Fruit fly (Drosophila melanogaster): ENCODE data around the gene escl.
A peak's percentile ranks its signal among the peaks of the same experiment; 100 is the strongest.

The escl gene

DNA sequence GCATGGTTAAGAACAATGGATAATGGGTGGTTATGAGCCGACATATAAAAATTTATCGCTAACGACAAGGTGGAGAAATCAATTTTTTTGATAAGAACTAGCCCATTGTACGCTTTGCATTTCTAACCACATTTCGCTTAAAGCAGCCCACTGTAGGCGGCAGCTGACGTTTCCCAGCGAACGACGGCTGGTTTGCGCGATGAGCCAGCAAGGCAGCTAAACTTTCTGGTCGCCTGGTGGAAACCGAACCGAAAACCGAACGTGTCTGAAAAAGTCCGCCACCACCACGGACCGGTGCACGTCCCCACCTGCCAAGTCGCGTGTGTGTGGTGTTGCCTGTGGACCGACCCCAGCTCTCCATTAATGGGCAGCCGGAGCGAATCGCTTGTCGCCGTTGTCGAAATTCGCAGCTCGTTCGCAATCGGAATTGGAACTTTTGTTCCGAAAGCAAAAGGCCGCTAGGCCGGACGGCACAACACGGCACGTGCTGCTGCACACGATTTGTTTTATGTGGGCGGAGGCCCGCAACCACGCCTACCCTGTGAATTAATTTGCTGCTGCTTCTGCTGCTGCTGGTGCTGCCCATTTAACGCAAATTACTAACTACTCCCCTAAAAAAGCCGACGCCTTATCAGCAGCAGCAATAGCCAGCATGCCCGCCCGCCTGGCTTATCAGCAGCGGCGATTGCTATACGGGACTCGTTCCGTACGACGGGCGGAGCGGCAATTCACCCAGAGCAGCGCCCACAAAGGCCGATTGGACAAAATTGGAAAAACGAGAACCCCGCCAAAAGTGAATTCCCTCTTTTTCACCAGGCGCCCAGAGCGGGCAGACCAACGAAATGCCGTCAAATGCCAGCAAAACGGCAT, 12.4 kb downstream of the escl start (continued):
- TF ChIP-seq Jarid2 (GFP tag; optimal IDR thresholded peaks at IDR 0.05) (no peak), luna (GFP tag; optimal IDR thresholded peaks at IDR 0.05) (no peak), sr (GFP tag; IDR thresholded peaks at IDR 0.05) (no peak), sens (GFP tag) (peak; percentile 45), sug (tag; optimal IDR thresholded peaks at IDR 0.05) (peak; percentile 98), CG43689 (GFP tag; IDR thresholded peaks at IDR 0.05) (no peak), ken (GFP tag; IDR thresholded peaks at IDR 0.05) (no peak), Hr3 (GFP tag; optimal IDR thresholded peaks at IDR 0.05) (peak; percentile 23), CG1647 (GFP tag; optimal IDR thresholded peaks at IDR 0.05) (peak; percentile 21), Dip3 (GFP tag; optimal IDR thresholded peaks at IDR 0.05) (no peak), aop (GFP tag; IDR thresholded peaks at IDR 0.05) (no peak), peb (GFP tag; IDR thresholded peaks at IDR 0.05) (no peak), CG18599 (GFP tag; optimal IDR thresholded peaks at IDR 0.05) (peak; percentile 58), da (GFP tag; optimal IDR thresholded peaks at IDR 0.05) (peak; percentile 64), Aef1 (GFP tag; IDR thresholded peaks at IDR 0.05) (no peak), pros (GFP tag; optimal IDR thresholded peaks at IDR 0.05) (peak; percentile 73), CG9727 (GFP tag; optimal IDR thresholded peaks at IDR 0.05) (no peak), slou (GFP tag; optimal IDR thresholded peaks at IDR 0.05) (no peak), ERR (GFP tag; optimal IDR thresholded peaks at IDR 0.05) (peak; percentile 37), CG13894 (tag; optimal IDR thresholded peaks at IDR 0.05) (peak; percentile 60), pita (GFP tag; optimal IDR thresholded peaks at IDR 0.05) (no peak), Nf-YB (GFP tag; optimal IDR thresholded peaks at IDR 0.05) (no peak), CG17568 (GFP tag; optimal IDR thresholded peaks at IDR 0.05) (peak; percentile 60), CG7745 (tag; optimal IDR thresholded peaks at IDR 0.05) (peak; percentile 96), CG11723 (GFP tag; optimal IDR thresholded peaks at IDR 0.05) (no peak), emc (GFP tag; optimal IDR thresholded peaks at IDR 0.05) (no peak), tna (GFP tag; IDR thresholded peaks at IDR 0.05; ENCODE audit: partially characterized antibody) (no peak), CG2678 (tag; optimal IDR thresholded peaks at IDR 0.05) (peak; percentile 49), CG13287 (GFP tag; IDR thresholded peaks at IDR 0.05; ENCODE audit: partially characterized antibody) (no peak), CG6175 (GFP tag; IDR thresholded peaks at IDR 0.05) (no peak), otp (GFP tag; IDR thresholded peaks at IDR 0.05) (no peak), btn (GFP tag; optimal IDR thresholded peaks at IDR 0.05) (no peak), pnt (GFP tag; optimal IDR thresholded peaks at IDR 0.05) (no peak), CG11456 (GFP tag; IDR thresholded peaks at IDR 0.05) (no peak), trh (GFP tag; optimal IDR thresholded peaks at IDR 0.05) (no peak), onecut (GFP tag; IDR thresholded peaks at IDR 0.05) (peak; percentile 15; the same call in 1 of the 2 replicates), seq (GFP tag; IDR thresholded peaks at IDR 0.05) (no peak), CG18619 (GFP tag; optimal IDR thresholded peaks at IDR 0.05) (no peak), CG7357 (GFP tag; IDR thresholded peaks at IDR 0.05) (no peak), Dbx (GFP tag; IDR thresholded peaks at IDR 0.05) (no peak), CoRest (tag; optimal IDR thresholded peaks at IDR 0.05) (peak; percentile 37), lab (GFP tag; optimal IDR thresholded peaks at IDR 0.05) (peak; percentile 40), shn (GFP tag; optimal IDR thresholded peaks at IDR 0.05) (no peak), CG2129 (GFP tag; IDR thresholded peaks at IDR 0.05; ENCODE audit: partially characterized antibody) (no peak), Atf-2 (GFP tag; optimal IDR thresholded peaks at IDR 0.05) (no peak), CrebB (tag; optimal IDR thresholded peaks at IDR 0.05) (no peak), D19B (GFP tag; optimal IDR thresholded peaks at IDR 0.05) (peak; percentile 10), CG4820 (GFP tag; optimal IDR thresholded peaks at IDR 0.05) (peak; percentile 13), Ets65A (GFP tag) (peak; percentile 4), CG33213 (GFP tag; optimal IDR thresholded peaks at IDR 0.05) (peak; percentile 10)

Measured in whole organism, embryonic.